Fruit fly (Drosophila melanogaster): Measurements from ENCODE around the gene CG5921.
A peak's percentile ranks its signal among the peaks of the same experiment; 100 is the strongest.

Gene CG5921

DNA sequence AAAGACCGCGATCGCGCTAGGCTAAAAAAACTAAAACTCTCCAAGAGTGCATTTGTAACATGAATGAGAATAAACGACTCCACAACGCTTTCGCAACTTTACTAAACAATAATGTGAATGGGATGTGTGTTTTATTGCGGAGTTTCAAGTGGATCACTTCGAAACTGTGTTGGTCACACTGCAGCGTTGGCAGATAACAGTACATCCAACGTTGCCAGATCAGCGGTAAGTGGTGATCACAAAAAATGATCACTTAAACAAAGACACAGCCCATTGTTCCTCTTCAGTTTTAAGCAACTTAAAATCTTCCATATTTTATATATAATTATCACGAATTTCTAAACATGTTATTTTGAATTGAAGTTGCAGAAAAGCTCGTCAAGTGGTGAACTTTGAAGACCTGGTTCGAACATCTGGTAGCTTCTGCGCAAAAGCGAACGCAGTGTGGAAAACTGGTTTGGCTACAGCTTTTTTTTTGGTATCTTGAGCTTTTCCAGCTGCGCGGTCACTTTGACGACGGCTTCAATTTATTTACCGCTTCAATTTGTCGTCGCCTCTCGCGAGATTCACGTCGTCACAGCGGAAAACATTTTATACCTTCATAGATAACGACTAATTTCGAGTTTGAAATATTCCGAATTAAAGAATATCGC, at the start of gene CG5921:
CG5921 (plus strand) TSS at position 547 of the 653 bp plus-strand sequence.
- no peak for TF ChIP-seq noc (tag; optimal IDR thresholded peaks at IDR 0.05)

DNA sequence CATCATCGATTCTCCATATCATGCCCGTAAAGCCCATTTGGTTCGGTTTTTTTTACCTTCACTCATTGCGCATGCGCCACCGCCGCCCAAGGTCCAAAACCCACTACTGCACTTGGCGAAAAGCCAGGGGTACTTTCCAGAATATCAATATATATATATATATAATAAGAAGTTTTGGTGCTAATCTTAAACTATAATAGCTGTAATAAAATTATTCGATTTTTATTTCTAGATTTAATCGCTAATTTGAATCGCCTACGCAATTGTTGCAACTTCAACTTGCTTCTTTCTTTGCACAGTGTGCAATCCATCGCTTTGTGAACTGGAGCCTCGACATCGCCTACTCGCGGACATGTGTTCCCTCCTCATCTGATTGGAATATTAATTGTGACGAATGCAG, 46.8 kb upstream of the CG5921 start:
- no peak for TF ChIP-seq noc (tag; optimal IDR thresholded peaks at IDR 0.05)

DNA sequence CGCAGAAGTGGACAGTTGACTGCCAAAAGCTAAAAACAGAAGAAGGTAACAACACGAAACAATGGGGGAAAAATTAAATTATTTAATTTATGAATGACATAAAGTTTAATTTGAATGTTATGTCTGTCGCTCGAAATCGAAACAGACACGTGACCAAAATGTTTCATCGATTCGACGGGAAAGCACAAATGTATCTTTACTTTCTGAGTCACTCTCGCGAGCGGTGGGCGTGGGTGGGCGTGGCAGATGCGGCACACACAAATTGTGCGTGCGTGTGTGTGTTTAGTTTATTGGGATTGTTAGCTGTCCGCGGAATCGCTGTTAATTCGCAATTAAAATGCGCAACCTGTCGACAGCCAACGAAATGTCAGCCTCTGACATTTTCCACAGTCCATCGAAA, 43.1 kb upstream of the CG5921 start:
- TF ChIP-seq noc (tag; optimal IDR thresholded peaks at IDR 0.05): no peak

DNA sequence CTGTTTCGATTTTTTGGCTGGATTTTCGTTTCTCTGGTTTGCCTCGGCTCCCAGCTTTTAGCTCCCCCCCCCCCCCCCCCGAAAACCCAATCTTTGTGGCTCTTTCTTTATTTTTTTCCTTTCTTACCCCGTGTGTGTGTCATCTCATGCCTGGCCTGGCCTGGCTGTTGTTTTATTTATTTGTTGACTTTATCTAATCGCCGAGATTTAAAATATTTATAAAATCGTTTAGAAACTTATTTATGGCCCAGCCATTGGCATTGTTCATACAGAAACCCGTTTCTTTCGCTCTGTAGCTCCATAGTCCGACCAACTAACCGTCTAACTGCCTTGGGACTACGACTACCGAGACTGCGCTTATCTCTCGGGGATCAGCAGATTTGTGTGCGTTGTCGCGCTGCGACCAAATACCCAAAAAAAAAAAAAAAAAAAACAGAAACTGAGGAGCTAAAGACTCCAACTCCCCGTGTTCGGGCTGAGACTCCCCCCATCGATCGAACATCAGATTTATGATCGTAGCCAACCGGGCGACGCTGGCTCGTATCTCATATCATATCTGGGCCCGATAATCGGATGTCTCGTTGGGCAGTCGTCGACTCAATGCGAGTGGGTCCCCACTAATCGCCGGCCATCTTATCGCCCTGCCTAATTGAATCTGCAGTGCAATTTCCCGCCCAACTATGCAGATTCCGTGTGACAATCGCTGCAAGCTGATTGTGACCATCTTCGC, 39.9 kb upstream of the CG5921 start:
- peak; percentile 60 for TF ChIP-seq noc (tag; optimal IDR thresholded peaks at IDR 0.05)

DNA sequence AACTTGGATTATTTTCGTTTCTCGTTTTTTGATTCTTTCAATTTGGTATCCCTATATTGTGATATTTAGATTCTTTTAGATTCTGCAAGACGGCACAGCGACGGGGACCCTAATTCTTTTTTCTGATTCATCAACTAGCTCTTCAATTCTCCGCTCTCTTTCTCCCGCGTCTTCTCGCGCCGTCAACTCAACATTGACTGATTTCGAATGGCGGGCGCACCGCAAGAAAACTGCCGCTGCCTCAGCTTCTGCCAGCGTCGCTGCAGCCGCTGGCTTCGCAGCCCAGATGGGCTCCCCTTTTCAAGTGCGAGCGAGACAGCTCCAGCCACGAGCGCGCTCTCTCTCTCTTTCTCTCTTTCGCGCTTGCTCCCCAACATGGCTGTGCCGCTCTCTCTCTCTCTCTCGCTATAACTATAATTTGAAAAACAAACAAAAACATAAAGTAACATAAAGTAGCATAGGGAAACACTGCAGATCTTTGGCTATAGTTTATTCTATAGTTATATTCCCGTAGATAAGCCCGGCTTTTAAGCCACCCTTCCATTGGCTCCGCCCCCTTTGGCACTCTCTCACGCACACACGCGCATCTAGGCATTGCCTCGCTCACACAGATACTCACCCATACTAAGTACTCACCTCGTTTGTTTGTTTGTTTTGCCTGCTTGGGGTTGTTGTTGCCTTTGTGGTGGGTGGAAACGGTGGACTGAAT, 37.5 kb upstream of the CG5921 start, which contains the start of gene mab-21:
mab-21 (minus strand) TSS at position 206 of the 709 bp plus-strand sequence.
- no peak for TF ChIP-seq noc (tag; optimal IDR thresholded peaks at IDR 0.05)

DNA sequence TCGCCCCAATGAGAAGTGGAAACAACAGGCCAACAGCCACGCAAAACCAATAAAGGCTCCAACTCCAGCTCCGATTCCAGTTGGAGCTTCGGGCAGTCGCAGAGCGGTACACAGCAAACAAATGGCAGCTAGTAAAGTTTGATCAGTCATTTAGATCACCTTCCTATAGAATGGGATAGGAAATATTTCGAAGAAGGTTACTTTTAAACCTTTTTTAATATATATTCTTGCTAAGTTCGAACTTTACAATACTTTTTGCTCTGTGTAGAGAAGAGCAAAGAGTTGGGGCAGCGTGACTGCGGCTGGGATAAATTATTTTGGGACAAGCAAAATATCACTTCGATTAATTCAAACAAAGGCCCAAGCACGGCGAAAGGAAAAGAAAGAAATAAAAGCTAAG, 30.4 kb upstream of the CG5921 start:
- no peak for TF ChIP-seq noc (tag; optimal IDR thresholded peaks at IDR 0.05)

DNA sequence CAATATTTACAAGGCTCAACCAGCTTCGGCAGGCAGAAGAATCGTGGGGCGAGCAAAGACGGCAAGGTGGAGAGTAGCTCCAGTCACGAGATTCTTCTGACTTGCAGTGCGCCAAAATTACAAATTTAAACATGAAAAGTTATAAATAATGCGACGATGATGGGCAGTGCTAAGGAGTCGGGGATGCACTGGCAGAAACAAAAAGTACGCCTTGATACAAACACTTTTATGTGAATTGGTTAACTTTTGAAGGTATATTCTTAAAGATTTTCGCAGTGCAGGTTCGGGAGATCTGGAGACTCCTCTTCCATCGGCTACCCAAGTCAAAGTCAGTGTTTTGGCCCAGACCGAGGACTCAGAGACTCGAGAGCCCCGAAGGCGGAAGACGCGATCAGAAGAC, 29.2 kb upstream of the CG5921 start:
- TF ChIP-seq noc (tag; optimal IDR thresholded peaks at IDR 0.05): no peak

DNA sequence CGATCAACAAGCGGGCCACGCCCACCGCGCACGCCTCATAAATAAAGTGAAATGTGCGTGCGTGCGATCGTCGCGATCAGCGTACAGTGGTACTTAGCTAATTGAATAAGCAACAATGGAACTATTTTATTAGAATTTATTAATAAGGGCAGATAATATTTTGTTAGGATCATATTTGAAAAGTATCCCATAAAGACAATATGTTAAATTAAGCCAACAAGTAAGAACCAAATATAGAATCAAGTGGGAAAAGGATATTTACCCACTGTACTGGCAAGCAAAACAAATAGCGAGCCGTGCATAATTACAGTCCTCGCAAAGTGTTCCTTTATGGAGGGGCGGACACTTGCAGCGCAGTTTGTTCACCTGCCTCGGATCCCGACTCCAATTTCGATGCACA, 28.5 kb upstream of the CG5921 start:
- TF ChIP-seq noc (tag; optimal IDR thresholded peaks at IDR 0.05): no peak

DNA sequence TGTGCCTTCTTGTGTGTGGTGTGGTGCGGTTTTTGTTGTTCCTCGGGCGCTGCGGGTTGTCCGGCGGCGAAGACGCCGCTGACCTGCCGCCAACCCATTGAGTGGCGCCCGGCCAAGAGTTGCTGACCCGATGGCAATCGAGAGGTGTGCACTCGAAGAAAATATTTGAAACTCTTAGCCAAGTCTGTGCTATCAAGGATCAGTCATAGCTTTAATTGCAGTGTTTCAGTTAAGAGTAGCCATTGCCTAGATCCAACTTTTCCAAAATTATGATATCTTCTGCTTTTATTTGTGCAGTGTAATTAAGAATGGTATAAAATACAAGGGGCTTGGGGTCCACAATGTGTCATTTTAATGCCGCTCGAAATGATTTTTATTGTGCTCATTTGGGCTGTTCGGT, 26.0 kb upstream of the CG5921 start:
- no peak for TF ChIP-seq noc (tag; optimal IDR thresholded peaks at IDR 0.05)

DNA sequence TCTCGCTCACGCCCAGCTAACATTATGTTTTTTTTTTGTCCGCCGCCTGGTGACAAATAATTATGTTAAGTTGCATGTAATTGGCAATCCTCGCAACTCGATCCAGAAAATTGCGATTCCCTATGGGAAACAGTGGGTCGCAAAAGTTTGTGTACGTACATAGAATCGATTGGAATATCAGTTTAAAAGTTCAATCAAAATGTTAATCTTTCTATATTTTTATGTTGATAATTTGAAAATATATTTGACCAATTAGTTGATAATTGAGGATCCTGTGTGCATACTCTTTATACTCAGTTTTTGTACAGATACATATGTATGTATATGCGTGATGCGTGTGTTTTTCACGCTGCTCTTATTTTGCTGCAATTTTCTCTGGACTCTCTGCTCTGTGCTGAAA, 22.8 kb upstream of the CG5921 start:
- TF ChIP-seq noc (tag; optimal IDR thresholded peaks at IDR 0.05): no peak

DNA sequence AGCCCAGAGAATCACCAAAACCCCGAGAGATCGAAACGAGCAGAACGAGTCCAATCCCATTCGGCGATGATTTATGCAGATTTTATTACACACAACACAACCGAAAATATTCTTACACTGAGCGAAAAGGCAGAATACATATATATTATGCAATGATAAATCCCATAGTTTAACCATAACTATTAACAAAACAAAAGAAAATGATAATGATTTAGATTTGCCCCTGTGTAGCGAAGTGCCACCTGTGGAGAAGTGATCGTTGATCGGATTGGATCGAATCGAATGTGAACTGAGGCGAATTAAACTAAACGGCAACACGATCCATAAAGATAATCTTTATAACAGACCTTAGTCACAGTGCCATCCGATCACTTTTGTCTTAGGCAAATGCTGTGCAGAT, 21.6 kb upstream of the CG5921 start:
- no peak for TF ChIP-seq noc (tag; optimal IDR thresholded peaks at IDR 0.05)

DNA sequence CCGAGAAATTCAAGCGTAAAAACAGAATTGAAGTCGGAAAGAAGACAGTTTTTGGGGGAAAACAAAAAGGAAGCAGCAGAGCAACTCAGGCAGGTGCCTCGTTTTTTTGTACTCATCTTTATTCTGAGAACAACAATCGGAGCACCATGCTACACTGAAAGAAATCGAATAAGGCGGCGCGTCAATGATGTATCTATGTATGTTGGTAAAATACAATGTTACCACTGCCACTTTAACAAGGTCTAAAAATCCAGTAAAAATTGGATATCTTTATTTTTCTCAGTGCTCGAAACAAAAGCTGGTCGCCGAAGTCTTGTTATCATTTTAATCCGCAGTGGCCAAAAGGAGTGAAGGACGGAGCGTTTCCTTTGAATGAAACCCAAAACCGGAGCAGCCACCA, 20.6 kb upstream of the CG5921 start:
- no peak for TF ChIP-seq noc (tag; optimal IDR thresholded peaks at IDR 0.05)

DNA sequence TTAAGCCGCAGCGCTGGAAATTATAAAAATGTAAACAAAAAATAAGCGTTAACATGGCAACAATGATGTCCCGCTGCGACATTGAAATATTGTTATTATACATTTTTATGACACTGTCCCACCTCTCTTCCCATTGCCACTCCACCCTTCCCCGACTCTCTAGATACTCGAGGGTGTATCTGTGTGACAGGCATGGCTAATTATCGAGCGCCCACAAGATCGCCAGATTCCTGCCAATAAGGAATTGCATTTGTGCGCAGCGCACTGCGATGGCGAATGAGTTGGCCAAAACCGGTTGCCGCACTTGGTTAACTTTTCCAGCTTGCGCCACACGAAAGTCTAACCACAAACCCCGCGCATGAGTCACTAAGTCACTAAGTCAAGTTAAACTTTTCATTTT, 20.0 kb upstream of the CG5921 start:
- TF ChIP-seq noc (tag; optimal IDR thresholded peaks at IDR 0.05): no peak

DNA sequence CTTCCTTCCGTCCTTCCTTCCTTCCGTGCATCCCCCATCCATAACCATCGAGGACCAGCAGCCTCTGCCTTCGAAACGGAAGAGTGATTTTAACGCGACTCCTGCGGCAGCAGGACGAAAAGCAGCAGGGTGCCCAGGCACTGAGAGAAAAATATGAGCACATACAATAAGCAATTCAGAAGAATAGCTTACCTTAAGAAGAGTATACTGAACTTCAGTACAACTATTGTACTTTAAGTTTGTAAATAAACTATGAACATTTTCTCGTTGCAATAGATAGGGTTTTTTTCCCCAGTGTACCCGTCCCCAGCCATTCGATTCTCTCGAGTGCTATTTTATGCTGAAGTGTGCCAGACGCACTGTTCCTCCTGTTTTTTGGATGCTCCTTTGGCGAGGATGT, 18.9 kb upstream of the CG5921 start:
- TF ChIP-seq noc (tag; optimal IDR thresholded peaks at IDR 0.05): no peak

DNA sequence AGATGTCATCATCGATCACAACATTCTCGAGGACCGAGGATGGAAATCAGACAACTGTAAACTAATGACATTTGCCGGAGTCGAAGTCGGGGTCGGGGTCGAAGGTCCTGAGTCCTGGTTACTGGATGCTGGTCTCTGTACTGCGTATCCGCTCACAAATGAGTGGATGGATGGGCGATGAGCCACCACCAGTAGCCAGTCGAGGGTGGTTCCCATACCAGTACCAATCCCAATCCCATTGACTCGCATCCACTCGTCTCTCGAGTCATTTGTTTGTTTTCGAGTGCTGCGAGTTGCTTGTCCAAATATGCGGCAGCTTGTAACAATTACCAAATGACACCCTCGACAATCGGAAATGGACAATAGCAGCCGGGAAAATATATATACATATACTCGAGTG, 17.8 kb upstream of the CG5921 start:
- TF ChIP-seq noc (tag; optimal IDR thresholded peaks at IDR 0.05): no peak

DNA sequence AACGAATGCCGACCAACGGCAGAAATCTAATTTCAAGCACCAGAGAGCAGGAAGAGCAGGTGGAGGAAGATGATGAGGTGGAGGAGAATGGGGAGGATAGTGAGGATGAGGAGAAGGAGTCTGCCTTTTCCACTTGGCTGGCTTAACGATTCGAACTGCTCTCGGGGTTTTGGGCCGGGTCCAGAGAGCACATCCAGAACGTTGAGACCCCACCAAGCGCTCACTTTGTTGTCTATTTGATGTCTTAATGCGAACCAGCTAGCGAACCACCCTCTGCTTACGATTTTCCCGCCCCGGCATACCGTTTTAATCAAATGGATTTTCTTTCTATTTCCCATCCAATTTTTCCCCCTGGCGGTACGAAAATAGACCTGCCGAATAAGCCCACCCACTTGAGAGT, 15.9 kb upstream of the CG5921 start:
- TF ChIP-seq noc (tag; optimal IDR thresholded peaks at IDR 0.05): no peak

DNA sequence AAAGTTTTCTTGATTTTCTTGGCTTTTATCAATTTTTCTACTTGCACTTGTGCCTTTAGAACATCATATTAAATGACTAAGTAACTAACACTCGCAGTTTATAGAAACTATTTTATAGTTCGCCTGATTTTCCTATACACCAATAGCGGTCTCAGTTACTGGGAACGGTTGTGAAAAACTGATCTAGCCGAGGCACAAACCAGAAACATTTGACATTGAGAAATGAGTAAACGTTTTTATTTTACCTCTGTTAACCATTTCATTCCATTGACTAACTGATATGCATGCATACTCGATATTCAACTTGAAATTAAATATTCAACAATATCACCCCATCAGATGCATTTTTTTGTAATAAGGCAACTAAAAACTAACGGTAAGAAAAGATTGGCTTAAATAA, 15.3 kb upstream of the CG5921 start:
- no peak for TF ChIP-seq noc (tag; optimal IDR thresholded peaks at IDR 0.05)
